Worm (Caenorhabditis elegans) whole organism, L2 larva: ENCODE results near the gene T28C12.1.

ENCODE experiments used
- aly-2 ChIP-seq: fragments of 150-350 bp; optimal IDR thresholded peaks from 2 replicates; lab custom pipeline; 2014; ENCODE audit warnings: missing biosample characterization, missing genetic modification characterization
- nhr-129 ChIP-seq: fragments of 150-350 bp; optimal IDR thresholded peaks from 2 replicates; lab custom pipeline; 2014; ENCODE audit warnings: missing biosample characterization, missing genetic modification characterization
- nhr-23 ChIP-seq: fragments of 150-350 bp; optimal IDR thresholded peaks from 2 replicates; lab custom pipeline; 2014; ENCODE audit warnings: missing biosample characterization, missing genetic modification reagents, missing genetic modification characterization
- nhr-25 ChIP-seq: fragments of 150-350 bp; sonication (generic microtip); optimal IDR thresholded peaks from 3 replicates; lab custom pipeline; 2014; ENCODE audit warnings: missing biosample characterization, missing genetic modification characterization
- unc-62 ChIP-seq: fragments of 150-350 bp; optimal IDR thresholded peaks from 2 replicates; lab custom pipeline; 2014; ENCODE audit warnings: missing biosample characterization, missing genetic modification reagents, missing genetic modification characterization

DNA sequence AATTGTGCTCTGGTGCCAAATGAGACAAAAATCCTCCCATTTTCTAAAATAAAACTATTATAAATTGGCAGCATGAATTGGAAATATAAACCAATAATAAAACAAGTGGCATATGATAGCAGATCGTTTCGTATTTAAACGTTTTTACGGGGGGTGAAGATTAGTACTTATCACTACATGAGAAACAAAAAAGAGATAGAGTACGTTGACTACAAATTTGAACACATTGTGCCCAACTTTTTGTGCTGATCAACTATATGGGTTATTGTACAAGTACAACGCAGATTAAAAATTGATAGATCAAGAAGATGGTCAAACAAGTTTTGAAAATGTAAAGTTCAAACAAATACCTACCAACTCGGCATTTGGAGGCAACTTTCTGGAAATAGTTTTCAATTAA, 36.8 kb downstream of the T28C12.1 start:
- TF ChIP-seq nhr-25 (tag; lab: Kevin White, UChicago) (no peak), unc-62 (GFP tag; lab: Kevin White, UChicago) (no peak), nhr-129 (tag; lab: Kevin White, UChicago) (no peak), aly-2 (tag; lab: Kevin White, UChicago) (no peak), nhr-23 (tag; lab: Kevin White, UChicago) (no peak)
